Worm (Caenorhabditis elegans): ENCODE results near the gene clec-32.

- TF ChIP-seq pros-1 (tag; optimal IDR thresholded peaks at IDR 0.05) (no peak), lin-11 (tag; optimal IDR thresholded peaks at IDR 0.05) (no peak), hlh-30 (tag; optimal IDR thresholded peaks at IDR 0.05; ENCODE audit: insufficient read depth) (no peak), fkh-10 (GFP tag; optimal IDR thresholded peaks at IDR 0.05) (no peak), ceh-9 (tag; optimal IDR thresholded peaks at IDR 0.05) (no peak), pqm-1 (tag; optimal IDR thresholded peaks at IDR 0.05) (no peak), pag-3 (tag; optimal IDR thresholded peaks at IDR 0.05; ENCODE audit: borderline replicate concordance) (no peak), tbx-2 (tag; optimal IDR thresholded peaks at IDR 0.05) (no peak), unc-55 (GFP tag; optimal IDR thresholded peaks at IDR 0.05) (no peak), dve-1 (tag; optimal IDR thresholded peaks at IDR 0.05) (no peak), fkh-6 (tag; optimal IDR thresholded peaks at IDR 0.05) (no peak), pha-4 (tag; optimal IDR thresholded peaks at IDR 0.05) (no peak)
These were observed 28.8 kb downstream of the clec-32 start, which contains the start of gene phy-3 for ce11 chrV:16832865-16833264.

Data from whole organism, late embryonic.